Fruit fly (Drosophila melanogaster): ENCODE measurements around the gene Ir100a.

Ir100a gene

DNA sequence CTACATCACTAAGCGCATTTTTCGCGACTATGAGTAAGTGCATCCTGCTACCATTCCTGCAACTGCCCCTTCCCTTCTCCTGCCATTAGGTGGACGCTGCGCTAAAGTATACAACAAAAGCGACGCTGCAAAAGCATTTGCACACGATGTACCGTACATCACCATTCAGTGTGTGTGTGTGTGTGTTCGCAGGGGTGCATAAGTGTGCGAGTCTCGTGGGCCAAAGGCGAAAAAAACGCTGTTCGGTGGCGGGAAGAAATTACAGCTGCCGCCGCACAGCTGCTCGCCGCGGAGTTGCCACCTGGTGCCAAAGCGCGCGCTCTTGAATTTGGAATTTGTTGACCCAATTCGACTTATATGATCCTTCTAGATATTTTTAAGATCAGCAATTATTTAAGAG is 6.3 kb upstream of the Ir100a start:
- peak; percentile 52 for TF ChIP-seq CG17801 (GFP tag; optimal IDR thresholded peaks at IDR 0.05; ENCODE audit: partially characterized antibody)

dm6 chr3R:31805228-31805738 is 4.5 kb downstream of the Ir100a start, which contains the start of the genes CG42233 and CG1971:
TSS of gene CG42233 (minus strand) at chr3R:31805278.
TSS of gene CG1971 (plus strand) at chr3R:31805468.
- TF ChIP-seq CG17801 (GFP tag; optimal IDR thresholded peaks at IDR 0.05; ENCODE audit: partially characterized antibody): peak; percentile 19

dm6 chr3R:31808571-31808970 is 7.8 kb downstream of the Ir100a start:
- no peak for TF ChIP-seq CG17801 (GFP tag; optimal IDR thresholded peaks at IDR 0.05; ENCODE audit: partially characterized antibody)

- TF ChIP-seq CG17801 (GFP tag; optimal IDR thresholded peaks at IDR 0.05; ENCODE audit: partially characterized antibody): no peak
These were observed 8.9 kb downstream of the Ir100a start for dm6 chr3R:31809622-31810021.

DNA sequence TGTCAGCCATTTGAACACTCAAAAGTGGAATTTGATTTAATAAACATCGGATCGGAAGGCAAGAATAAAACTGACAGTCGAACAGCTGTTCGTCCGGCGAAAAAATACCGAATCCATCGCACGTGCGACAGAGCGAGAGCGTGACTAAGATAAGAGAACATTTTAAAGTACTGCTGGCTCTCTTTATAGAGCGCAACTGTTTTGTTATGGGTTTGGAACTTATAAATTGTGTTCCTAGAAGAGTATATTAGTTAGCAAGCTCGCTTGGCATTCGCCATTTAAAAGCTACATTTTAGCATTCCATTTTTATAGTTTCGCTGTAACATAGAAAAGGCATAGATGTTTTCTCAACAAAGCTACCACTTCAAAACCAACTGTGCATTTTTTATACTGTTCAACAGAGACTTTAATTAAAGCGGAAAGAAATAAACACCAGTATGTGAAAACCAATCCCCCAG is 9.3 kb downstream of the Ir100a start, which contains the start of gene Rift:
TSS of gene Rift (minus strand) at position 114 of the 458 bp plus-strand sequence.
- no peak for TF ChIP-seq CG17801 (GFP tag; optimal IDR thresholded peaks at IDR 0.05; ENCODE audit: partially characterized antibody)

DNA sequence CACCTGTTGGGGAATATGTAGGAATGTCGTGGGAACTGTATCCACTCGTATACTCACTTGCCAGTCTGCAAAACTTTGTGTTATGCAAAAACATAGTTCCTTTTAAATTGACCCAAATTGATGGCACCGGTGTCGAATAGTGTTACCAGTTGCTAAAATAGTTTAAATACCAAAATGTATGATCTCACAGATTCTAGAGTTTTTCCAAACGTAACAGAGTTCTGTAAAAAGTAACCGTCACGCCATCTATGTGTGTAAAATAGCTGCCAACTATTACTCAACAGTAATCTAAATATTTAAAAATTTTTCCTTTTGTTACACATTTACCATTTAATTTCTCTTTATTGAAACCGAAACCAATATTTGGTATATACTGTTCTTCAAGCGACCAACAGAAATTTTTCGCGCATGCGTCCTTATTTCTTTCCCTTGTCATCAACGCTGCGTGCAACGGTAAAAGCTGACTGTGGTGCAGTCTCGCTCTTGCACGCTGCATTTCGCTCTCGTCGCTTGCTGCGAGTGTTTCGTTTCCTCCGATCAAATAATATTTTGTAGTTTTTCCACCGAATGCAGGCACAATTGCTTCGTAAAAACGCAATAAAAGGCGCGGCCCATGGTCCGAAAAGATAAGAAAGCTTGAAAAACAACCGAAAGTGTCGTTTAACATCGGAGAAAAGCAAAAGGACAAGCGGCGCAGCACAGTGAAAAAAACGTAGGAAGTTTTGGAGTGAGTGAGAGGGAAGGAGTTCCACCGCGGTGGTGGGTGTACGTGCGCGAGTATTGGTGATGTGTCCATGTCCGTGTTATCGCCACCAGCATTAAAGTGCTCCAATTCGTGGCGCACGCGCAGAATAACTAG is 11.6 kb downstream of the Ir100a start, which contains the start of the genes FeCH and RhoGAP100F:
TSS of gene FeCH (minus strand) at position 180 of the 859 bp plus-strand sequence.
TSS of gene RhoGAP100F (plus strand) at position 493 of the 859 bp plus-strand sequence.
- no peak for TF ChIP-seq CG17801 (GFP tag; optimal IDR thresholded peaks at IDR 0.05; ENCODE audit: partially characterized antibody)

DNA sequence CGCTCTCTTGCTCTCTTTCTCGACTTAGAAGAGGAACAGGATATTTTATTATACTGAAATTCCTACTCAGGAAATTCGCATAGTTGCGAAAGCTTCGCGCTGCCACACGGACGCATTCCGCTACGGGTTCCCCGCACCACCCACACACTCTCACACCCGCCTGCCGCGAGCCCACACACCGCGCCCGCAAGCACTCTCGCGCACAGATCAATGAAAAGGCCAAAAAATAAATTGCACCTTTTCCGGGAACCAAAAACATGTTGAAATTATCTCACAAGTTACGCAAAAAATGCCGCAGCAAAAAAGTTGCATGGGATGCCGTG is 12.2 kb downstream of the Ir100a start:
- TF ChIP-seq CG17801 (GFP tag; optimal IDR thresholded peaks at IDR 0.05; ENCODE audit: partially characterized antibody): no peak

dm6 chr3R:31822462-31822861 is 21.7 kb downstream of the Ir100a start:
- no peak for TF ChIP-seq CG17801 (GFP tag; optimal IDR thresholded peaks at IDR 0.05; ENCODE audit: partially characterized antibody)

DNA sequence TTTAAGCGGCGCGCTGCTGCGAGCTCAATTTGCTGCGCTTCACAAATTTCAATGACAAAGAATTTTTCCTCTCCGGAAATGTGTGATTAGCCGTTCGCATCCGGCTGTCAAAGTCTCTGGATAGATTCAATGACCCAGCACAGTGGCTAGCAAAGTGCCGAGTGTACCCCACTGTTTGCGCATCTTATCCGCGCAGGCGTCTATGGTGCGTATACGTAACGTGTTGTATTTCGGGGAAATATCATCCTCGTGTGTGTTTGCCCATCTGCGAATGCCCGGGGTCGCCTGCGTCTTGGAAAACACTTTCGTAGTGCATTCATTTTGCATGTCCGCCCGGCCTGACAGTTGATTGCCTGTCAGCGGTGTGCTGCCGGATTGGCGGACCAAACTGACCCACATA is 23.4 kb downstream of the Ir100a start:
- TF ChIP-seq CG17801 (GFP tag; optimal IDR thresholded peaks at IDR 0.05; ENCODE audit: partially characterized antibody): no peak

- TF ChIP-seq CG17801 (GFP tag; optimal IDR thresholded peaks at IDR 0.05; ENCODE audit: partially characterized antibody): no peak
These were observed 24.9 kb downstream of the Ir100a start for dm6 chr3R:31825571-31826068.

DNA sequence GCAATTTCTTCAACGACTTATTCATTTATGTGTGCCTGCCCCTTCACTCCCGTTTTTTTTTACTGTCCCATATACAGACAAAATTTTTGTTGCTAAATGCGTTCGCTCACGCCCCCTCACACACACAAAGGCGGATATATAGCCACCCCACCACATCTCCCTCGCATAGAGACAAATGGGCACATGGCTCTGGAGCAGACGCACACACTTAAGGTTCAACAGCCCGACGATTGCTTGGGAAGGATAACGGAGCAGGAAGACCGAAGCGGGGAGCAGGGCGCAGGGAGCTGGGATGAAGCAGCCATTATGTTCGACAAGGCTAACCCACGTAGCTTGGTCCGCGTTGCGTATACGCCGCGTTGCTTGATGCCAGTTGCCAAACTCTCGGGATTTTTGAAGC is 25.7 kb downstream of the Ir100a start:
- no peak for TF ChIP-seq CG17801 (GFP tag; optimal IDR thresholded peaks at IDR 0.05; ENCODE audit: partially characterized antibody)

dm6 chr3R:31852185-31852584 is 51.4 kb downstream of the Ir100a start:
- no peak for TF ChIP-seq CG17801 (GFP tag; optimal IDR thresholded peaks at IDR 0.05; ENCODE audit: partially characterized antibody)

Measured in ovary, adult (tissue).